Worm (Caenorhabditis elegans): ENCODE measurements around the gene cdc-14.

The cdc-14 gene

DNA sequence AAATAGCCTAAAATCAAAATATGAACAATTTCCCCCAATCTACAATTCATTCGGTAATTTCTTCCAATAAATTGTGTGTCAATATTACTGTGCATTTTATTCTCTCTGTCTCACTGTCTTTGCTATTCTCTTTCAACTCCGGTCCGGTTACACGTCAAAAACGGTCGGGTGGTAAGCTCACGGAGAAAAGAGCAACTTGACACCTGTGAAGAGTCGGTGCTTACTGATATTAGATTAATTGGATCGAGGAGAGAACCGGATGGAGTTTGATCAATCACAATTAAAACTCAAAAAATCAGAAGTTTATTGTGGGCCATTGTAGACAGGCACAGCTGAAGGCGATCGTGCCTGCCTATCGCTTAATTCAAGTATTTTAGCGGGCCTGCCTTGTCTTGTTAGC lies 18.3 kb downstream of the cdc-14 start (continued):
- 0 out of 2 replicates have a peak, but pooled peaks have one; percentile 24 for TF ChIP-seq Y75B8A.6 (GFP tag; IDR thresholded peaks at IDR 0.05)
- TF ChIP-seq nhr-41 (GFP tag; IDR thresholded peaks at IDR 0.05), result no peak
- TF ChIP-seq dve-1 (tag; optimal IDR thresholded peaks at IDR 0.05; ENCODE audit: insufficient read depth), result peak; percentile 17
- TF ChIP-seq ctbp-1 (GFP tag; IDR thresholded peaks at IDR 0.05), result 0 out of 2 replicates have a peak, but pooled peaks have one; percentile 15
- TF ChIP-seq zip-11 (GFP tag; IDR thresholded peaks at IDR 0.05), result no peak
- peak; percentile 83; the same call in 1 of the 2 replicates for TF ChIP-seq zfp-3 (GFP tag; conservative IDR thresholded peaks at IDR 0.05)
- TF ChIP-seq nhr-25 (tag; optimal IDR thresholded peaks at IDR 0.05; ENCODE audit: borderline replicate concordance, insufficient read depth), result no peak
- TF ChIP-seq nhr-76 (tag; optimal IDR thresholded peaks at IDR 0.05), result no peak
- TF ChIP-seq lir-3 (tag; optimal IDR thresholded peaks at IDR 0.05), result no peak

DNA sequence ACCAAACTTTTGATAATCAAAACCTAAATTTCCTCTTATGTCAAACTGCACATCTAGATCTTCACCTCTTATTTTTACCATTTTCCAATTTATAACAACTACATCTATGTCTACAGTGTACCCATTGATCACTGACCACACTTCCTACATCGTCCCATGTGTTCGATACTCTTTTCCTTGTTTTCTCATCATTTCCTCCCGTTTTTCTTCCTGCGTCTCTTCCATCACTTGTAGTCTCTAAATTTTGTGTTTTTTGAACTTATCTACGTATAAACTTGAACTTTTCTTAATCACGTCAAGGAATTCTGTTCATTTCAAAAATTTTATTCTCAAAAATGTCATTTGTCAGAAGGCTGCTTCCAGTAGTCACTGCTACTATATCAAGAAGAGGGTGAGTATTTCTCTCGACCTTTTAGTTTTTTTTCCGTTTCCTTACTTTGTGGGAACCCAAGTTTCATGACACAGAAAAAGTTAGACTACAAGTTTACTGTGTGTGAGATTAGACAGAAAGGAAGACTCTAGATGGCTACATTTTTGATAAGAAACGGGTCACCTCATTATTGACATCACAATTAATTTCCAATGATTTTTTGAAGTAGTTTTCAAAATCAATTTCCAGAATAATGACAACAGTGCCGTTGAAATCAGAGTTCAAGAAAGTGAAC lies 21.0 kb downstream of the cdc-14 start:
- TF ChIP-seq sdz-12 (GFP tag; optimal IDR thresholded peaks at IDR 0.05) (no peak), Y48G9A.11 (GFP tag; IDR thresholded peaks at IDR 0.05) (no peak), dmd-9 (GFP tag; IDR thresholded peaks at IDR 0.05) (no peak), arid-1 (GFP tag; conservative IDR thresholded peaks at IDR 0.05) (no peak), zip-11 (GFP tag; IDR thresholded peaks at IDR 0.05) (no peak), ces-1 (GFP tag; optimal IDR thresholded peaks at IDR 0.05) (no peak), set-16 (GFP tag; IDR thresholded peaks at IDR 0.05) (no peak), lin-13 (GFP tag; optimal IDR thresholded peaks at IDR 0.05) (peak; percentile 7), ztf-7 (tag; optimal IDR thresholded peaks at IDR 0.05) (no peak), rbr-2 (tag; optimal IDR thresholded peaks at IDR 0.05) (no peak), saeg-2 (GFP tag; IDR thresholded peaks at IDR 0.05) (no peak), mxl-2 (GFP tag; conservative IDR thresholded peaks at IDR 0.05) (no peak), Y75B8A.6 (GFP tag; IDR thresholded peaks at IDR 0.05) (no peak), mdt-29 (GFP tag; IDR thresholded peaks at IDR 0.05) (no peak), ceh-32 (tag; optimal IDR thresholded peaks at IDR 0.05; ENCODE audit: poor library complexity) (no peak), nhr-28 (tag; optimal IDR thresholded peaks at IDR 0.05) (peak; percentile 91), daf-16 (GFP tag; optimal IDR thresholded peaks at IDR 0.05) (peak in 1 of 2 experiments; percentile 0), daf-16 (tag; optimal IDR thresholded peaks at IDR 0.05) (peak; percentile 75), zip-2 (tag; optimal IDR thresholded peaks at IDR 0.05) (no peak), zfp-3 (GFP tag; conservative IDR thresholded peaks at IDR 0.05) (no peak), lin-39 (tag; optimal IDR thresholded peaks at IDR 0.05) (no peak), nhr-6 (tag; optimal IDR thresholded peaks at IDR 0.05) (peak; percentile 19), nhr-42 (GFP tag; IDR thresholded peaks at IDR 0.05) (no peak), jun-1 (tag; optimal IDR thresholded peaks at IDR 0.05) (no peak), nhr-111 (GFP tag; optimal IDR thresholded peaks at IDR 0.05) (no peak), lin-15B (tag; optimal IDR thresholded peaks at IDR 0.05) (no peak), mxl-3 (GFP tag; optimal IDR thresholded peaks at IDR 0.05) (peak; percentile 6), ceh-20 (GFP tag; IDR thresholded peaks at IDR 0.05) (peak; percentile 49; the same call in 1 of the 2 replicates), snpc-1.2 (GFP tag; IDR thresholded peaks at IDR 0.05) (no peak), nhr-25 (tag; optimal IDR thresholded peaks at IDR 0.05; ENCODE audit: borderline replicate concordance, insufficient read depth) (peak; percentile 61), duxl-1 (tag; optimal IDR thresholded peaks at IDR 0.05; ENCODE audit: poor library complexity) (no peak), nhr-48 (tag; optimal IDR thresholded peaks at IDR 0.05) (peak; percentile 58), lsy-2 (tag; optimal IDR thresholded peaks at IDR 0.05) (peak in 1 of 2 experiments; percentile 60), mes-2 (tag; optimal IDR thresholded peaks at IDR 0.05; ENCODE audit: poor library complexity, severe bottlenecking) (peak; percentile 22), daf-8 (GFP tag; IDR thresholded peaks at IDR 0.05) (no peak), lir-3 (tag; optimal IDR thresholded peaks at IDR 0.05) (no peak), Y5F2A.4 (GFP tag; optimal IDR thresholded peaks at IDR 0.05) (no peak), ctbp-1 (GFP tag; IDR thresholded peaks at IDR 0.05) (no peak), R02D3.7 (tag; optimal IDR thresholded peaks at IDR 0.05) (no peak), fos-1 (tag; optimal IDR thresholded peaks at IDR 0.05) (no peak), D1046.2 (GFP tag; IDR thresholded peaks at IDR 0.05) (no peak), aha-1 (tag) (peak; percentile 82), fkh-10 (GFP tag; optimal IDR thresholded peaks at IDR 0.05) (no peak)

All from whole organism, L4 larva.